Fruit fly (Drosophila melanogaster): ENCODE measurements around the gene SdhCL.

The SdhCL gene

dm6 chr3R:11153799-11154273, 38.3 kb upstream of the SdhCL start, which contains the start of gene Ugt302K1 (continued):
- no peak for TF ChIP-seq CkIIα-i1 (GFP tag; IDR thresholded peaks at IDR 0.05)
- no peak for TF ChIP-seq dmrt11E (tag; optimal IDR thresholded peaks at IDR 0.05)
- TF ChIP-seq CG7357 (GFP tag; IDR thresholded peaks at IDR 0.05) = no peak
- TF ChIP-seq wor (GFP tag; IDR thresholded peaks at IDR 0.05) = no peak
- TF ChIP-seq kni (GFP tag; optimal IDR thresholded peaks at IDR 0.05) = no peak
- TF ChIP-seq Kr (GFP tag; optimal IDR thresholded peaks at IDR 0.05) = no peak
- no peak for TF ChIP-seq CG13894 (tag; optimal IDR thresholded peaks at IDR 0.05)
- no peak for TF ChIP-seq so (GFP tag; IDR thresholded peaks at IDR 0.05)
- no peak for TF ChIP-seq CG10321 (GFP tag; IDR thresholded peaks at IDR 0.05)
- no peak for TF ChIP-seq Lhr (GFP tag; optimal IDR thresholded peaks at IDR 0.05)
- TF ChIP-seq slou (GFP tag; optimal IDR thresholded peaks at IDR 0.05) = no peak
- TF ChIP-seq CG9727 (GFP tag; optimal IDR thresholded peaks at IDR 0.05) = peak; percentile 16
- no peak; the same call in 1 of the 2 replicates for TF ChIP-seq CG8765 (GFP tag; IDR thresholded peaks at IDR 0.05)
- no peak for TF ChIP-seq Max (GFP tag; optimal IDR thresholded peaks at IDR 0.05)
- no peak for TF ChIP-seq CG18619 (GFP tag; optimal IDR thresholded peaks at IDR 0.05)
- no peak for TF ChIP-seq pan (optimal IDR thresholded peaks at IDR 0.05)
- no peak for TF ChIP-seq pan (GFP tag; optimal IDR thresholded peaks at IDR 0.05 in 1 of 2, IDR thresholded peaks at IDR 0.05 in 1 of 2)
- TF ChIP-seq CG12236 (GFP tag; optimal IDR thresholded peaks at IDR 0.05) = no peak
- TF ChIP-seq CG1024 (GFP tag; IDR thresholded peaks at IDR 0.05) = no peak
- peak; percentile 75 for TF ChIP-seq CG32532 (GFP tag; IDR thresholded peaks at IDR 0.05)
- 0 out of 2 replicates have a peak, but pooled peaks have one; percentile 12 for TF ChIP-seq CG6689 (GFP tag; IDR thresholded peaks at IDR 0.05)
- TF ChIP-seq CG11247 (GFP tag; IDR thresholded peaks at IDR 0.05) = no peak
- no peak for TF ChIP-seq CrebB (tag; optimal IDR thresholded peaks at IDR 0.05)
- TF ChIP-seq Lpt (GFP tag; optimal IDR thresholded peaks at IDR 0.05) = no peak
- no peak for TF ChIP-seq CG3726 (GFP tag; IDR thresholded peaks at IDR 0.05)
- no peak for TF ChIP-seq CG17802 (tag; optimal IDR thresholded peaks at IDR 0.05)
- no peak for TF ChIP-seq ap (GFP tag; IDR thresholded peaks at IDR 0.05)
- no peak for TF ChIP-seq GATAe (GFP tag; conservative IDR thresholded peaks at IDR 0.05)
- TF ChIP-seq ab (GFP tag; optimal IDR thresholded peaks at IDR 0.05) = no peak
- TF ChIP-seq CG7963 (GFP tag; IDR thresholded peaks at IDR 0.05; ENCODE audit: partially characterized antibody) = no peak
- no peak for TF ChIP-seq CG2678 (tag; optimal IDR thresholded peaks at IDR 0.05)
- TF ChIP-seq HLH4C (GFP tag; IDR thresholded peaks at IDR 0.05; ENCODE audit: partially characterized antibody) = no peak
- TF ChIP-seq ewg (GFP tag; optimal IDR thresholded peaks at IDR 0.05) = no peak
- TF ChIP-seq bigmax (GFP tag; optimal IDR thresholded peaks at IDR 0.05) = no peak
- TF ChIP-seq HLHmδ (GFP tag; optimal IDR thresholded peaks at IDR 0.05) = no peak
- TF ChIP-seq Myb (GFP tag; optimal IDR thresholded peaks at IDR 0.05) = no peak
- TF ChIP-seq Trl (optimal IDR thresholded peaks at IDR 0.05) = peak in 1 of 2 experiments; percentile 56
- TF ChIP-seq Trl (GFP tag; optimal IDR thresholded peaks at IDR 0.05) = no peak
- no peak for TF ChIP-seq CG10959 (GFP tag; IDR thresholded peaks at IDR 0.05)
- TF ChIP-seq h (optimal IDR thresholded peaks at IDR 0.05) = no peak
- peak; percentile 36; the same call in 1 of the 3 replicates for TF ChIP-seq dysf (GFP tag; IDR thresholded peaks at IDR 0.05)
- peak; percentile 15 for TF ChIP-seq CG10274 (GFP tag; optimal IDR thresholded peaks at IDR 0.05)
- no peak for TF ChIP-seq CG3407 (GFP tag; optimal IDR thresholded peaks at IDR 0.05)
- TF ChIP-seq CG7839 (tag; optimal IDR thresholded peaks at IDR 0.05) = peak; percentile 47
- TF ChIP-seq gem (tag; optimal IDR thresholded peaks at IDR 0.05) = peak; percentile 56
- TF ChIP-seq nerfin-1 (tag; optimal IDR thresholded peaks at IDR 0.05) = no peak
- no peak for TF ChIP-seq CG12391 (tag; optimal IDR thresholded peaks at IDR 0.05)
- peak; percentile 13 for TF ChIP-seq CG2120 (GFP tag; optimal IDR thresholded peaks at IDR 0.05)
- TF ChIP-seq HLH54F (GFP tag; optimal IDR thresholded peaks at IDR 0.05) = no peak
- TF ChIP-seq CG5953 (GFP tag; IDR thresholded peaks at IDR 0.05) = no peak
- TF ChIP-seq pnt (GFP tag; optimal IDR thresholded peaks at IDR 0.05) = no peak
- no peak for TF ChIP-seq CG8924 (tag; optimal IDR thresholded peaks at IDR 0.05)
- no peak for TF ChIP-seq Fer2 (tag; optimal IDR thresholded peaks at IDR 0.05)

All from whole organism, embryonic.